Worm (Caenorhabditis elegans) whole organism, early embryonic: ENCODE results near the gene nhr-126.

Source experiments
- B0310.2 ChIP-seq: sonication (generic microtip); optimal IDR thresholded peaks from 2 replicates; lab custom pipeline; 2016; ENCODE audit warnings: mild to moderate bottlenecking, missing genetic modification characterization, missing compliant biosample characterization
- ceh-13 ChIP-seq: fragments of 200-800 bp; sonication (Bioruptor generic); optimal IDR thresholded peaks from 2 replicates; lab custom pipeline; 2018; ENCODE audit warnings: mild to moderate bottlenecking, missing genetic modification characterization, missing compliant biosample characterization
- ceh-36 ChIP-seq: sonication (generic microtip); optimal IDR thresholded peaks from 2 replicates; lab custom pipeline; 2016; ENCODE audit warnings: missing genetic modification characterization, inconsistent platforms, missing compliant biosample characterization
- flt-1 ChIP-seq: fragments of 200-800 bp; sonication (Bioruptor generic); IDR thresholded peaks from 2 replicates; pipeline ENCODE4 v1.3.6; 2022; ENCODE audit warnings: missing genetic modification characterization, missing compliant biosample characterization
- hmg-4 ChIP-seq: fragments of 200-800 bp; sonication (Bioruptor generic); optimal IDR thresholded peaks from 2 replicates; lab custom pipeline; 2018; ENCODE audit warnings: mild to moderate bottlenecking, missing genetic modification characterization, missing compliant biosample characterization

ce11 chrV:2216927-2217326 lies 12.0 kb upstream of the nhr-126 start:
- TF ChIP-seq B0310.2 (tag; lab: Kevin White, UChicago) (no peak), ceh-36 (tag; lab: Kevin White, UChicago) (no peak), hmg-4 (GFP tag; lab: Kevin White, UChicago) (no peak), ceh-13 (GFP tag; lab: Kevin White, UChicago) (no peak), flt-1 (no peak)
